Fruit fly (Drosophila melanogaster) whole organism, embryonic: ENCODE data around the gene CG7970.

ENCODE experiments used
- Bdp1 ChIP-seq: fragments of 200-800 bp; sonication (Bioruptor generic); optimal IDR thresholded peaks from 3 replicates; lab custom pipeline; 2016; ENCODE audit warnings: missing biosample characterization, missing genetic modification characterization
- CG10209 ChIP-seq: fragments of 200-800 bp; sonication (Bioruptor generic); optimal IDR thresholded peaks from 3 replicates; lab custom pipeline; 2017; ENCODE audit warnings: missing biosample characterization, mild to moderate bottlenecking, missing genetic modification characterization, missing genetic modification reagents
- CG1024 ChIP-seq: fragments of 200-800 bp; sonication (Bioruptor generic); IDR thresholded peaks from 2 replicates; pipeline ENCODE4 v1.3.6; 2022; ENCODE audit warnings: missing biosample characterization, missing genetic modification characterization
- CG10267 ChIP-seq: fragments of 200-800 bp; sonication (Bioruptor generic); optimal IDR thresholded peaks from 2 replicates; lab custom pipeline; 2018; ENCODE audit warnings: missing biosample characterization, mild to moderate bottlenecking, missing genetic modification characterization, moderate library complexity
- CG11085 ChIP-seq: fragments of 200-800 bp; sonication (Bioruptor generic); IDR thresholded peaks from 2 replicates; pipeline ENCODE4 v1.3.6; 2022; ENCODE audit warnings: missing biosample characterization, missing genetic modification characterization
- CG11093 ChIP-seq: fragments of 200-800 bp; sonication (Bioruptor generic); IDR thresholded peaks from 3 replicates; pipeline ENCODE4 v1.3.6; 2022; ENCODE audit warnings: missing biosample characterization, missing genetic modification characterization
- CG11696 ChIP-seq: fragments of 200-800 bp; sonication (Bioruptor generic); IDR thresholded peaks from 2 replicates; pipeline ENCODE4 v1.3.6; 2022; ENCODE audit warnings: missing biosample characterization, missing genetic modification characterization
- CG12104 ChIP-seq: fragments of 200-800 bp; sonication (Bioruptor generic); optimal IDR thresholded peaks from 3 replicates; lab custom pipeline; 2016; ENCODE audit warnings: missing biosample characterization, missing genetic modification characterization
- CG12155 ChIP-seq: fragments of 200-800 bp; sonication (Bioruptor generic); optimal IDR thresholded peaks from 3 replicates; lab custom pipeline; 2016; ENCODE audit warnings: missing biosample characterization, missing genetic modification characterization
- CG12659 ChIP-seq: fragments of 200-800 bp; sonication (Bioruptor generic); optimal IDR thresholded peaks from 3 replicates; lab custom pipeline; 2017; ENCODE audit warnings: mild to moderate bottlenecking, missing biosample characterization, missing genetic modification reagents, missing genetic modification characterization
- CG13624 ChIP-seq: fragments of 200-800 bp; sonication (Bioruptor generic); optimal IDR thresholded peaks from 2 replicates; lab custom pipeline; 2016; ENCODE audit warnings: missing biosample characterization, missing genetic modification characterization
- CG15696 ChIP-seq: fragments of 200-800 bp; sonication (Bioruptor generic); optimal IDR thresholded peaks from 2 replicates; lab custom pipeline; 2019; ENCODE audit warnings: missing biosample characterization, mild to moderate bottlenecking, missing genetic modification characterization, moderate library complexity
- CG16815 ChIP-seq: fragments of 200-800 bp; sonication (Bioruptor generic); optimal IDR thresholded peaks from 3 replicates; lab custom pipeline; 2017; ENCODE audit warnings: missing biosample characterization, mild to moderate bottlenecking, missing genetic modification characterization
- CG16863 ChIP-seq: fragments of 200-800 bp; sonication (Bioruptor generic); optimal IDR thresholded peaks from 3 replicates; lab custom pipeline; 2016; ENCODE audit warnings: missing biosample characterization, missing genetic modification characterization
- CG17186 ChIP-seq: fragments of 200-800 bp; sonication (Bioruptor generic); optimal IDR thresholded peaks from 3 replicates; lab custom pipeline; 2017; ENCODE audit warnings: missing biosample characterization, missing genetic modification reagents, missing genetic modification characterization
- CG17328 ChIP-seq: fragments of 200-800 bp; sonication (Bioruptor generic); IDR thresholded peaks from 2 replicates; pipeline ENCODE4 v1.3.6; 2022; ENCODE audit warnings: missing biosample characterization, missing genetic modification characterization
- CG17359 ChIP-seq: fragments of 200-800 bp; sonication (Bioruptor generic); optimal IDR thresholded peaks from 3 replicates; lab custom pipeline; 2018; ENCODE audit warnings: missing biosample characterization, mild to moderate bottlenecking, missing genetic modification characterization, moderate library complexity
- CG2116 ChIP-seq: fragments of 200-800 bp; sonication (Bioruptor generic); optimal IDR thresholded peaks from 3 replicates; lab custom pipeline; 2018; ENCODE audit warnings: missing biosample characterization, mild to moderate bottlenecking, missing genetic modification characterization
- CG2120 ChIP-seq: fragments of 200-800 bp; sonication (Bioruptor generic); optimal IDR thresholded peaks from 3 replicates; lab custom pipeline; 2016; ENCODE audit warnings: missing biosample characterization, missing genetic modification characterization
- CG2129 ChIP-seq: fragments of 200-800 bp; sonication (Bioruptor generic); IDR thresholded peaks from 2 replicates; pipeline ENCODE4 v1.3.6; 2022; ENCODE audit warnings: missing biosample characterization, missing genetic modification characterization; ENCODE audit not compliant: partially characterized antibody
- CG2712 ChIP-seq: fragments of 200-800 bp; optimal IDR thresholded peaks from 3 replicates; lab custom pipeline; 2019; ENCODE audit warnings: missing biosample characterization, mild to moderate bottlenecking, missing genetic modification characterization, moderate library complexity
- CG30403 ChIP-seq: fragments of 200-800 bp; sonication (Bioruptor generic); optimal IDR thresholded peaks from 3 replicates; lab custom pipeline; 2016; ENCODE audit warnings: missing biosample characterization, missing genetic modification characterization
- CG31224 ChIP-seq: fragments of 200-800 bp; sonication (Bioruptor generic); IDR thresholded peaks from 2 replicates; pipeline ENCODE4 v1.3.6; 2022; ENCODE audit warnings: missing biosample characterization, missing genetic modification characterization
- CG31365 ChIP-seq: fragments of 200-800 bp; sonication (Bioruptor generic); optimal IDR thresholded peaks from 2 replicates; lab custom pipeline; 2018; ENCODE audit warnings: missing biosample characterization, mild to moderate bottlenecking, missing genetic modification characterization
- CG3163 ChIP-seq: fragments of 200-800 bp; sonication (Bioruptor generic); optimal IDR thresholded peaks from 3 replicates; lab custom pipeline; 2016; ENCODE audit warnings: missing biosample characterization, missing genetic modification characterization
- CG42726 ChIP-seq: fragments of 200-800 bp; sonication (Bioruptor generic); IDR thresholded peaks from 2 replicates; pipeline ENCODE4 v1.3.6; 2022; ENCODE audit warnings: missing biosample characterization, missing genetic modification characterization; ENCODE audit not compliant: partially characterized antibody
- CG7271 ChIP-seq: fragments of 200-800 bp; sonication (Bioruptor generic); optimal IDR thresholded peaks from 2 replicates; lab custom pipeline; 2018; ENCODE audit warnings: missing biosample characterization, mild to moderate bottlenecking, missing genetic modification characterization, moderate library complexity
- CG8388 ChIP-seq: fragments of 200-800 bp; sonication (Bioruptor generic); optimal IDR thresholded peaks from 2 replicates; lab custom pipeline; 2019; ENCODE audit warnings: missing biosample characterization, mild to moderate bottlenecking, missing genetic modification characterization, moderate library complexity
- CG9817 ChIP-seq: fragments of 200-800 bp; sonication (Bioruptor generic); optimal IDR thresholded peaks from 2 replicates; lab custom pipeline; 2018; ENCODE audit warnings: missing biosample characterization, mild to moderate bottlenecking, missing genetic modification characterization, moderate library complexity
- CrebB ChIP-seq: fragments of 200-800 bp; sonication (Bioruptor generic); optimal IDR thresholded peaks from 3 replicates; lab custom pipeline; 2018; ENCODE audit warnings: missing biosample characterization, mild to moderate bottlenecking, missing genetic modification characterization
- Deaf1 ChIP-seq: fragments of 200-800 bp; optimal IDR thresholded peaks from 3 replicates; lab custom pipeline; 2019; ENCODE audit warnings: missing biosample characterization, mild to moderate bottlenecking, missing genetic modification characterization, moderate library complexity
- Ets97D ChIP-seq: fragments of 200-800 bp; sonication (Bioruptor generic); optimal IDR thresholded peaks from 3 replicates; lab custom pipeline; 2016; ENCODE audit warnings: missing biosample characterization, missing genetic modification characterization
- Lim3 ChIP-seq: fragments of 200-800 bp; sonication (Bioruptor generic); IDR thresholded peaks from 2 replicates; pipeline ENCODE4 v1.3.6; 2022; ENCODE audit warnings: missing biosample characterization, missing genetic modification characterization
- Mad ChIP-seq: fragments of 200-800 bp; sonication (Bioruptor generic); optimal IDR thresholded peaks from 2 replicates; lab custom pipeline; 2016; ENCODE audit warnings: missing biosample characterization, missing genetic modification characterization
- Med ChIP-seq: fragments of 200-800 bp; sonication (Bioruptor generic); peaks from one replicate; lab custom pipeline; 2016; ENCODE audit warnings: missing biosample characterization, missing genetic modification characterization, mild to moderate bottlenecking, inconsistent platforms, moderate library complexity
- Sry-β ChIP-seq: fragments of 200-800 bp; sonication (Bioruptor generic); optimal IDR thresholded peaks from 2 replicates; lab custom pipeline; 2018; ENCODE audit warnings: missing biosample characterization, mild to moderate bottlenecking, missing genetic modification characterization, moderate library complexity
- Xrp1 ChIP-seq: fragments of 200-800 bp; sonication (Bioruptor generic); IDR thresholded peaks from 2 replicates; pipeline ENCODE4 v1.3.6; 2022; ENCODE audit warnings: missing biosample characterization, missing genetic modification characterization
- bbx ChIP-seq: fragments of 200-800 bp; sonication (Bioruptor generic); IDR thresholded peaks from 2 replicates; pipeline ENCODE4 v1.3.6; 2022; ENCODE audit warnings: missing biosample characterization, missing genetic modification characterization; ENCODE audit not compliant: partially characterized antibody
- cg ChIP-seq: fragments of 200-800 bp; sonication (Bioruptor generic); optimal IDR thresholded peaks from 3 replicates; lab custom pipeline; 2019; ENCODE audit warnings: missing biosample characterization, mild to moderate bottlenecking, missing genetic modification characterization, moderate library complexity
- grn ChIP-seq: fragments of 200-800 bp; sonication (Bioruptor generic); optimal IDR thresholded peaks from 3 replicates; lab custom pipeline; 2017; ENCODE audit warnings: missing biosample characterization, missing genetic modification characterization
- jumu ChIP-seq: fragments of 200-800 bp; sonication (Bioruptor generic); optimal IDR thresholded peaks from 3 replicates; lab custom pipeline; 2016; ENCODE audit warnings: missing biosample characterization, missing genetic modification characterization
- nerfin-2 ChIP-seq: fragments of 200-800 bp; sonication (Bioruptor generic); IDR thresholded peaks from 2 replicates; pipeline ENCODE4 v1.3.6; 2022; ENCODE audit warnings: missing biosample characterization, missing genetic modification characterization; ENCODE audit not compliant: partially characterized antibody
- onecut ChIP-seq: fragments of 200-800 bp; sonication (Bioruptor generic); IDR thresholded peaks from 2 replicates; pipeline ENCODE4 v1.3.6; 2022; ENCODE audit warnings: missing biosample characterization, missing genetic modification characterization
- otp ChIP-seq: fragments of 200-800 bp; sonication (Bioruptor generic); IDR thresholded peaks from 3 replicates; pipeline ENCODE4, ENCODE4 v1.3.6; 2022; ENCODE audit warnings: missing biosample characterization, missing genetic modification characterization
- prd ChIP-seq, 3 experiments: fragments of >200 bp in 2 of 3; fragments of 200-800 bp in 1 of 3; sonication (Bioruptor generic) in 1 of 3; optimal IDR thresholded peaks in 2 of 3; IDR thresholded peaks in 1 of 3; 2 replicates in 2 of 3; 3 replicates in 1 of 3; pipeline versions ENCODE4 v1.3.6 to Lab custom; 2017 to 2022; ENCODE audit warnings: missing biosample characterization in 1 of 3, missing genetic modification characterization in 1 of 3
- seq ChIP-seq: fragments of 200-800 bp; sonication (Bioruptor generic); IDR thresholded peaks from 2 replicates; pipeline ENCODE4 v1.3.6; 2022; ENCODE audit warnings: missing biosample characterization, missing genetic modification characterization
- so ChIP-seq: fragments of 200-800 bp; sonication (Bioruptor generic); IDR thresholded peaks from 3 replicates; pipeline ENCODE4 v1.3.6; 2022; ENCODE audit warnings: missing biosample characterization, missing genetic modification characterization
- trem ChIP-seq: fragments of 200-800 bp; optimal IDR thresholded peaks from 3 replicates; lab custom pipeline; 2019; ENCODE audit warnings: missing biosample characterization, mild to moderate bottlenecking, missing genetic modification characterization, moderate library complexity
- twi ChIP-seq: fragments of 200-800 bp; optimal IDR thresholded peaks from 2 replicates; lab custom pipeline; 2019; ENCODE audit warnings: missing biosample characterization, mild to moderate bottlenecking, missing genetic modification characterization, moderate library complexity
- unc-4 ChIP-seq: fragments of 200-800 bp; sonication (Bioruptor generic); IDR thresholded peaks from 2 replicates; pipeline ENCODE4 v1.3.6; 2022; ENCODE audit warnings: missing biosample characterization, missing genetic modification characterization; ENCODE audit not compliant: partially characterized antibody

The CG7970 gene

DNA sequence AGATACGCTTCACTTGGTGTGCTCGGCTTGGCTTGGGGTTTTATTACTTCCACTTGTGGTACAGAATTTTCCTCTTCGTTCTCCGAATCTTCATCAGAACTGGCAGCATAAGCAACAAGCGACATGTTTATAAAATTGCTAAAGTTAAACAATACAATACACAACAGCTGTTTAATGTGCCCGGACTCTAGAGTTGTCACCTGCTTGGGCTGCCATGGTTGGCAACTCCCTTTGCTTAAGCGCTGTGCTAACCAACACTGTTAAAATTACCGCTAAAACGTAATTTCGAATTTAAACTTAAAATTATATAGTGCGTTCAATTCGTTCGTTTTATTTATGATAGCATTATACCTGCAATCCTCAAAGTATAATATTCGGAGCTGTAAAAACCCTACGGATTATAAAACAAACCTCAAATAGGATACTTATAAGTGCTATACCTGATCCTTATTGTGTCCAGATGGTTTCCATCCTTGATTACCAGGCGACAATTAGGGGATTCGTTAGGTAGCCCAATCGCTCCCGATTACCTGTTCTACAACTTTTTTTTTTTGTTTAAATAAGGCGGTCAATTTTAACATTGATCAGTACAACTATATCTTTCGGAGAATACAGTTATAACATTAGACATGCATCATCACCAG is 5.2 kb upstream of the CG7970 start, which contains the start of the genes CG17249 and Bro (continued):
- TF ChIP-seq trem (tag; lab: Kevin White, UChicago) = peak; percentile 46
- TF ChIP-seq Lim3 (GFP tag; lab: Robert Waterston, UW) = no peak
- peak; percentile 43 for TF ChIP-seq CG12155
- no peak for TF ChIP-seq CG16815 (GFP tag; lab: Kevin White, UChicago)
- TF ChIP-seq CrebB (tag; lab: Kevin White, UChicago) = no peak
- TF ChIP-seq Med = peak; percentile 94
- TF ChIP-seq Deaf1 = no peak
- TF ChIP-seq CG31365 (tag; lab: Kevin White, UChicago) = no peak
- TF ChIP-seq Ets97D (GFP tag; lab: Kevin White, UChicago) = peak; percentile 78
- peak; percentile 24 for TF ChIP-seq CG2712 (tag; lab: Kevin White, UChicago)
- TF ChIP-seq nerfin-2 (GFP tag; lab: Robert Waterston, UW) = no peak
- no peak for TF ChIP-seq unc-4 (GFP tag; lab: Robert Waterston, UW)
- no peak for TF ChIP-seq Sry-β (GFP tag; lab: Kevin White, UChicago)
- TF ChIP-seq CG11696 (GFP tag; lab: Robert Waterston, UW) = no peak
- no peak for TF ChIP-seq CG11085
- no peak for TF ChIP-seq CG7271
- no peak for TF ChIP-seq onecut (GFP tag; lab: Robert Waterston, UW)
- peak; percentile 48 for TF ChIP-seq Bdp1 (GFP tag; lab: Kevin White, UChicago)
- peak; percentile 97 for TF ChIP-seq CG13624
- peak; percentile 92 for TF ChIP-seq CG8388
- TF ChIP-seq CG15696 (tag; lab: Kevin White, UChicago) = no peak
- peak; percentile 42 for TF ChIP-seq CG16863 (GFP tag; lab: Kevin White, UChicago)
- no peak for TF ChIP-seq cg (GFP tag; lab: Kevin White, UChicago)
- no peak; the same call in 1 of the 2 replicates for TF ChIP-seq CG1024 (GFP tag; lab: Robert Waterston, UW)
- no peak for TF ChIP-seq CG17328 (GFP tag; lab: Robert Waterston, UW)
- TF ChIP-seq CG11093 (GFP tag; lab: Robert Waterston, UW) = no peak
- TF ChIP-seq CG12104 (GFP tag; lab: Kevin White, UChicago) = peak; percentile 18
- TF ChIP-seq CG31224 (GFP tag; lab: Robert Waterston, UW) = no peak
- TF ChIP-seq so (GFP tag; lab: Robert Waterston, UW) = no peak
- TF ChIP-seq CG2129 (GFP tag; lab: Robert Waterston, UW) = no peak
- no peak for TF ChIP-seq otp (GFP tag; lab: Robert Waterston, UW)
- TF ChIP-seq grn (GFP tag; lab: Kevin White, UChicago) = no peak
- TF ChIP-seq bbx (GFP tag; lab: Robert Waterston, UW) = no peak
- TF ChIP-seq jumu (GFP tag; lab: Kevin White, UChicago) = peak; percentile 39
- TF ChIP-seq CG3163 (GFP tag; lab: Kevin White, UChicago) = peak; percentile 52
- peak; percentile 40 for TF ChIP-seq CG12659 (GFP tag; lab: Kevin White, UChicago)
- peak; percentile 72 for TF ChIP-seq CG2120 (GFP tag; lab: Kevin White, UChicago)
- TF ChIP-seq seq (GFP tag; lab: Robert Waterston, UW) = no peak
- TF ChIP-seq CG17359 (tag; lab: Kevin White, UChicago) = no peak
- TF ChIP-seq CG30403 (GFP tag; lab: Kevin White, UChicago) = peak; percentile 22
- no peak for TF ChIP-seq Xrp1
- no peak for TF ChIP-seq CG42726 (GFP tag; lab: Robert Waterston, UW)
- TF ChIP-seq Mad = peak; percentile 38
- TF ChIP-seq CG10209 (GFP tag; lab: Kevin White, UChicago) = no peak
- peak; percentile 45 for TF ChIP-seq CG2116
- TF ChIP-seq CG10267 (tag; lab: Kevin White, UChicago) = peak; percentile 98
- no peak for TF ChIP-seq prd (optimal IDR thresholded peaks at IDR 0.05; lab: Kevin White, UChicago)
- TF ChIP-seq prd (GFP tag; IDR thresholded peaks at IDR 0.05; lab: Robert Waterston, UW) = no peak
- TF ChIP-seq CG17186 (GFP tag; lab: Kevin White, UChicago) = peak; percentile 49
- TF ChIP-seq CG9817 (tag; lab: Kevin White, UChicago) = peak; percentile 16
- no peak for TF ChIP-seq twi
